Worm (Caenorhabditis elegans): ENCODE data around the gene num-1.

The num-1 gene

DNA sequence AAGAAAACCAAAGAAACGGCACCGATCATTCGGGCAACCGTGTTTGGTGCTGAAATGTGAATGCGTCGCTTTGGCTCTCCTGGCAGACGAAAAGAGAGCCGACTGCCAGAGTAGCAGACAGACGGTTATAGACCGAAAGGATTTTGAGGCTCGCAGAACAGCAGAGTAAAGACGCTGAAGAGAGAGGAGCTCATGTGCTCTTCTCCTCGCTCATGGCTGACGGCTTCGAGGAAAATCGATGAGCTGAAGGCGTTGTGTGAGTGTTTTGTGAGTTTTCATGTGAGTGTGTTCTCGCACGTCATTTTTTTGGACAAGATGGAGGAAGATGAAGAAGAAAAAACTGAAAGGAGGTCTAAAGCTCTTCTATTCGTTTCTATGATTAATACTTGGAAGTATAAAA is 791 bp upstream of the num-1 start, which contains the start of gene sbt-1:
TSS of gene sbt-1 (minus strand) at position 62 of the 400 bp plus-strand sequence.
- TF ChIP-seq ces-1 (GFP tag; optimal IDR thresholded peaks at IDR 0.05) (no peak), ceh-44 (GFP tag; IDR thresholded peaks at IDR 0.05) (no peak), lim-7 (GFP tag; IDR thresholded peaks at IDR 0.05) (no peak), saeg-2 (GFP tag; IDR thresholded peaks at IDR 0.05) (no peak), Y48G9A.11 (GFP tag; IDR thresholded peaks at IDR 0.05) (no peak), spr-3 (GFP tag; optimal IDR thresholded peaks at IDR 0.05) (no peak), T20F7.1 (GFP tag; optimal IDR thresholded peaks at IDR 0.05) (no peak), F49E8.2 (tag; optimal IDR thresholded peaks at IDR 0.05; ENCODE audit: borderline replicate concordance) (no peak), lin-15B (tag; optimal IDR thresholded peaks at IDR 0.05) (no peak), ceh-20 (GFP tag; IDR thresholded peaks at IDR 0.05) (no peak), D1046.2 (GFP tag; IDR thresholded peaks at IDR 0.05) (no peak), duxl-1 (tag; optimal IDR thresholded peaks at IDR 0.05; ENCODE audit: poor library complexity) (no peak), spr-1 (tag; optimal IDR thresholded peaks at IDR 0.05) (no peak), nhr-6 (tag; optimal IDR thresholded peaks at IDR 0.05) (no peak), mxl-2 (GFP tag; conservative IDR thresholded peaks at IDR 0.05) (no peak), unc-62 (GFP tag; optimal IDR thresholded peaks at IDR 0.05 in 1 of 2) (peak in 1 of 2 experiments; percentile 81), unc-62 (tag; optimal IDR thresholded peaks at IDR 0.05) (no peak), T26A8.4 (GFP tag; IDR thresholded peaks at IDR 0.05) (no peak), nhr-42 (GFP tag; IDR thresholded peaks at IDR 0.05) (no peak), ceh-62 (tag; optimal IDR thresholded peaks at IDR 0.05) (no peak), nhr-41 (GFP tag; IDR thresholded peaks at IDR 0.05) (no peak), aha-1 (tag) (peak; percentile 96), lsy-2 (tag; optimal IDR thresholded peaks at IDR 0.05) (peak; percentile 45 to 74), egl-43 (GFP tag; IDR thresholded peaks at IDR 0.05) (0 out of 2 replicates have a peak, but pooled peaks have one; percentile 42), tra-1 (GFP tag; IDR thresholded peaks at IDR 0.05) (0 out of 2 replicates have a peak, but pooled peaks have one; percentile 24), dve-1 (tag; optimal IDR thresholded peaks at IDR 0.05; ENCODE audit: insufficient read depth) (no peak), mep-1 (tag; optimal IDR thresholded peaks at IDR 0.05) (no peak), pha-4 (GFP tag; IDR thresholded peaks at IDR 0.05) (no peak), pha-4 (tag; optimal IDR thresholded peaks at IDR 0.05) (no peak), mdt-29 (GFP tag; IDR thresholded peaks at IDR 0.05) (no peak), nhr-237 (tag; optimal IDR thresholded peaks at IDR 0.05) (no peak), nhr-28 (tag; optimal IDR thresholded peaks at IDR 0.05) (no peak), nhr-48 (tag; optimal IDR thresholded peaks at IDR 0.05) (no peak), fos-1 (tag; optimal IDR thresholded peaks at IDR 0.05) (no peak), jun-1 (tag; optimal IDR thresholded peaks at IDR 0.05) (no peak), snpc-4 (tag; optimal IDR thresholded peaks at IDR 0.05) (no peak), ZK337.2 (GFP tag; IDR thresholded peaks at IDR 0.05) (no peak), tag-97 (GFP tag; IDR thresholded peaks at IDR 0.05) (no peak), daf-12 (tag; optimal IDR thresholded peaks at IDR 0.05) (no peak), lin-13 (GFP tag; optimal IDR thresholded peaks at IDR 0.05) (no peak), vab-7 (GFP tag; IDR thresholded peaks at IDR 0.05) (peak; percentile 29; the same call in 1 of the 2 replicates), rbr-2 (tag; optimal IDR thresholded peaks at IDR 0.05) (peak; percentile 63), zip-11 (GFP tag; IDR thresholded peaks at IDR 0.05) (no peak), dpl-1 (GFP tag; optimal IDR thresholded peaks at IDR 0.05) (no peak), ama-1 (optimal IDR thresholded peaks at IDR 0.05) (no peak), zfp-3 (GFP tag; conservative IDR thresholded peaks at IDR 0.05) (no peak), ZK546.5 (tag; optimal IDR thresholded peaks at IDR 0.05) (no peak), ztf-11 (tag; optimal IDR thresholded peaks at IDR 0.05) (no peak), ctbp-1 (GFP tag; IDR thresholded peaks at IDR 0.05) (no peak), nhr-111 (GFP tag; optimal IDR thresholded peaks at IDR 0.05) (no peak), set-16 (GFP tag; IDR thresholded peaks at IDR 0.05) (peak; percentile 55), hlh-11 (tag; optimal IDR thresholded peaks at IDR 0.05) (peak; percentile 14), F37D6.2 (tag; optimal IDR thresholded peaks at IDR 0.05) (peak; percentile 49)
